Worm (Caenorhabditis elegans) whole organism, young adult: ENCODE data around the gene Y57G11C.38.

Source experiments
- B0336.3 ChIP-seq: fragments of 200-800 bp; sonication (Bioruptor generic); IDR thresholded peaks from 2 replicates; pipeline ENCODE4 v1.3.6; 2022; ENCODE audit warnings: missing genetic modification characterization, missing compliant biosample characterization
- D2030.7 ChIP-seq: fragments of 200-800 bp; sonication (Bioruptor generic); IDR thresholded peaks from 2 replicates; pipeline ENCODE4 v1.3.6; 2022; ENCODE audit warnings: missing genetic modification reagents, missing genetic modification characterization, missing compliant biosample characterization
- F22D6.2 ChIP-seq: sonication (generic microtip); optimal IDR thresholded peaks from 2 replicates; lab custom pipeline; 2016; ENCODE audit warnings: mild to moderate bottlenecking, missing genetic modification characterization, missing compliant biosample characterization
- F23B12.7 ChIP-seq: sonication (generic microtip); optimal IDR thresholded peaks from 2 replicates; lab custom pipeline; 2017; ENCODE audit warnings: missing genetic modification characterization, mild to moderate bottlenecking, missing compliant biosample characterization, antibody characterized with exemption, moderate library complexity; ENCODE audit not compliant: insufficient read depth
- F39B2.1 ChIP-seq: fragments of 200-800 bp; sonication (Bioruptor generic); IDR thresholded peaks from 2 replicates; pipeline ENCODE4 v1.3.6; 2022; ENCODE audit warnings: missing genetic modification reagents, missing genetic modification characterization, missing compliant biosample characterization
- F52B5.7 ChIP-seq: sonication (generic microtip); optimal IDR thresholded peaks from 2 replicates; lab custom pipeline; 2016; ENCODE audit warnings: mild to moderate bottlenecking, missing genetic modification characterization, missing compliant biosample characterization
- Y79H2A.3 ChIP-seq: fragments of 200-800 bp; sonication (Bioruptor generic); conservative IDR thresholded peaks from 2 replicates; pipeline ENCODE4 v1.3.6; 2022; ENCODE audit warnings: missing genetic modification reagents, missing genetic modification characterization, missing compliant biosample characterization
- ZK185.1 ChIP-seq: sonication (generic microtip); optimal IDR thresholded peaks from 2 replicates; lab custom pipeline; 2016; ENCODE audit warnings: mild to moderate bottlenecking, missing genetic modification characterization, missing compliant biosample characterization; ENCODE audit not compliant: poor library complexity, severe bottlenecking
- akir-1 ChIP-seq: fragments of 200-800 bp; sonication (Bioruptor generic); optimal IDR thresholded peaks from 2 replicates; lab custom pipeline; 2018; ENCODE audit warnings: mild to moderate bottlenecking, missing genetic modification characterization, moderate library complexity, missing compliant biosample characterization
- aptf-2 ChIP-seq: fragments of 200-800 bp; sonication (Bioruptor generic); conservative IDR thresholded peaks from 2 replicates; pipeline ENCODE4 v1.3.6; 2022; ENCODE audit warnings: missing genetic modification reagents, missing genetic modification characterization, missing compliant biosample characterization
- aptf-3 ChIP-seq: fragments of 200-800 bp; sonication (Bioruptor generic); IDR thresholded peaks from 2 replicates; pipeline ENCODE4 v1.3.6; 2022; ENCODE audit warnings: missing genetic modification characterization, missing compliant biosample characterization
- attf-6 ChIP-seq: fragments of 200-800 bp; sonication (Bioruptor generic); IDR thresholded peaks from 2 replicates; pipeline ENCODE4 v1.3.6; 2022; ENCODE audit warnings: missing genetic modification reagents, missing genetic modification characterization, missing compliant biosample characterization
- bed-1 ChIP-seq: fragments of 200-800 bp; sonication (Bioruptor generic); IDR thresholded peaks from 2 replicates; pipeline ENCODE4 v1.3.6; 2022; ENCODE audit warnings: missing genetic modification reagents, missing genetic modification characterization, missing compliant biosample characterization
- cebp-2 ChIP-seq: fragments of 200-800 bp; sonication (Bioruptor generic); IDR thresholded peaks from 2 replicates; pipeline ENCODE4 v1.3.6; 2022; ENCODE audit warnings: missing genetic modification characterization, missing compliant biosample characterization
- ceh-100 ChIP-seq: fragments of 200-800 bp; sonication (Bioruptor generic); IDR thresholded peaks from 2 replicates; pipeline ENCODE4 v1.3.6; 2022; ENCODE audit warnings: missing genetic modification reagents, missing genetic modification characterization, missing compliant biosample characterization
- ceh-27 ChIP-seq: fragments of 200-800 bp; sonication (Bioruptor generic); optimal IDR thresholded peaks from 2 replicates; lab custom pipeline; 2018; ENCODE audit warnings: mild to moderate bottlenecking, missing genetic modification characterization, moderate library complexity, missing compliant biosample characterization
- die-1 ChIP-seq: sonication (generic microtip); optimal IDR thresholded peaks from 2 replicates; lab custom pipeline; 2016; ENCODE audit warnings: missing genotype, mild to moderate bottlenecking, missing genetic modification characterization, missing compliant biosample characterization
- dox-1 ChIP-seq: fragments of 200-800 bp; sonication (Bioruptor generic); IDR thresholded peaks from 2 replicates; pipeline ENCODE4 v1.3.6; 2022; ENCODE audit warnings: missing genetic modification reagents, missing genetic modification characterization, missing compliant biosample characterization
- ekl-4 ChIP-seq: fragments of 200-800 bp; sonication (Bioruptor generic); IDR thresholded peaks from 2 replicates; pipeline ENCODE4 v1.3.6; 2022; ENCODE audit warnings: missing genetic modification reagents, missing genetic modification characterization, missing compliant biosample characterization
- gei-17 ChIP-seq: fragments of 200-800 bp; sonication (Bioruptor generic); optimal IDR thresholded peaks from 2 replicates; lab custom pipeline; 2018; ENCODE audit warnings: mild to moderate bottlenecking, missing genetic modification characterization, missing compliant biosample characterization
- hlh-26 ChIP-seq: fragments of 200-800 bp; sonication (Bioruptor generic); conservative IDR thresholded peaks from 2 replicates; pipeline ENCODE4 v1.3.6; 2022; ENCODE audit warnings: missing genetic modification reagents, missing genetic modification characterization, missing compliant biosample characterization
- let-607 ChIP-seq, 2 experiments: fragments of 200-800 bp in 1 of 2; sonication (Bioruptor generic) in 1 of 2; sonication (generic microtip) in 1 of 2; optimal IDR thresholded peaks; 2 replicates each; lab custom pipeline; 2016 to 2018; ENCODE audit warnings: mild to moderate bottlenecking in 2 of 2, missing compliant biosample characterization in 2 of 2, missing genetic modification characterization in 2 of 2, moderate library complexity in 2 of 2, missing genotype in 1 of 2
- lin-35 ChIP-seq, 3 experiments: fragments of 150-350 bp in 2 of 3; sonication (generic microtip) in 1 of 3; optimal IDR thresholded peaks; 2 replicates each; lab custom pipeline; 2014 to 2018; ENCODE audit warnings: missing biosample characterization in 3 of 3, missing genetic modification characterization in 3 of 3, missing genetic modification reagents in 3 of 3
- lir-1 ChIP-seq: fragments of 200-800 bp; sonication (Bioruptor generic); conservative IDR thresholded peaks from 2 replicates; pipeline ENCODE4 v1.3.6; 2022; ENCODE audit warnings: missing genetic modification reagents, missing genetic modification characterization, missing compliant biosample characterization
- lsl-1 ChIP-seq: fragments of 200-800 bp; sonication (Bioruptor generic); optimal IDR thresholded peaks from 2 replicates; lab custom pipeline; 2018; ENCODE audit warnings: mild to moderate bottlenecking, missing genetic modification characterization, moderate library complexity, missing compliant biosample characterization
- mcd-1 ChIP-seq: fragments of 200-800 bp; sonication (Bioruptor generic); IDR thresholded peaks from 2 replicates; pipeline ENCODE4 v1.3.6; 2022; ENCODE audit warnings: missing genetic modification reagents, missing genetic modification characterization, missing compliant biosample characterization
- nfya-1 ChIP-seq: sonication (generic microtip); optimal IDR thresholded peaks from 2 replicates; lab custom pipeline; 2017; ENCODE audit warnings: antibody characterized with exemption, missing compliant biosample characterization, missing genetic modification characterization, borderline replicate concordance; ENCODE audit not compliant: insufficient read depth
- nhr-120 ChIP-seq: fragments of 200-800 bp; sonication (Bioruptor generic); IDR thresholded peaks from 2 replicates; pipeline ENCODE4 v1.3.6; 2022; ENCODE audit warnings: missing genetic modification characterization, missing compliant biosample characterization
- nhr-27 ChIP-seq: fragments of 200-800 bp; sonication (Bioruptor generic); optimal IDR thresholded peaks from 2 replicates; lab custom pipeline; 2018; ENCODE audit warnings: mild to moderate bottlenecking, missing genetic modification characterization, moderate library complexity, missing compliant biosample characterization
- rec-8 ChIP-seq, 2 experiments: sonication (generic microtip); optimal IDR thresholded peaks; 2 replicates each; lab custom pipeline; 2016; ENCODE audit warnings: mild to moderate bottlenecking in 2 of 2, missing genetic modification characterization in 2 of 2, missing genetic modification reagents in 2 of 2, missing genotype in 2 of 2, missing biosample characterization in 1 of 2, missing compliant biosample characterization in 1 of 2, moderate library complexity in 1 of 2
- repo-1 ChIP-seq: sonication (generic microtip); optimal IDR thresholded peaks from 2 replicates; lab custom pipeline; 2017; ENCODE audit warnings: mild to moderate bottlenecking, missing genetic modification characterization, missing compliant biosample characterization
- rpc-1 ChIP-seq, 2 experiments: fragments of 150-350 bp in 1 of 2; sonication (generic microtip) in 1 of 2; optimal IDR thresholded peaks; 2 replicates each; lab custom pipeline; 2014 to 2018; ENCODE audit warnings: missing biosample characterization in 1 of 2, missing genetic modification characterization in 1 of 2, missing genetic modification reagents in 1 of 2, missing genotype in 1 of 2
- sdz-38 ChIP-seq: sonication (generic microtip); optimal IDR thresholded peaks from 2 replicates; lab custom pipeline; 2016; ENCODE audit warnings: missing genotype, missing genetic modification characterization, missing compliant biosample characterization
- snpc-1.1 ChIP-seq: sonication (generic microtip); optimal IDR thresholded peaks from 2 replicates; lab custom pipeline; 2017; ENCODE audit warnings: missing genetic modification characterization, mild to moderate bottlenecking, missing compliant biosample characterization, antibody characterized with exemption, moderate library complexity, missing genotype, missing genetic modification reagents; ENCODE audit not compliant: insufficient read depth
- snpc-1.3 ChIP-seq: sonication (generic microtip); optimal IDR thresholded peaks from 2 replicates; lab custom pipeline; 2017; ENCODE audit warnings: missing genetic modification characterization, mild to moderate bottlenecking, missing compliant biosample characterization, antibody characterized with exemption, moderate library complexity, missing genotype, missing genetic modification reagents; ENCODE audit not compliant: insufficient read depth
- somi-1 ChIP-seq: fragments of 200-800 bp; sonication (Bioruptor generic); optimal IDR thresholded peaks from 2 replicates; lab custom pipeline; 2018; ENCODE audit warnings: mild to moderate bottlenecking, missing genetic modification characterization, missing compliant biosample characterization
- tbx-9 ChIP-seq: sonication (generic microtip); optimal IDR thresholded peaks from 2 replicates; lab custom pipeline; 2016; ENCODE audit warnings: borderline replicate concordance, missing genetic modification characterization, inconsistent platforms, missing compliant biosample characterization
- tlf-1 ChIP-seq: fragments of 200-800 bp; sonication (Bioruptor generic); optimal IDR thresholded peaks from 2 replicates; lab custom pipeline; 2018; ENCODE audit warnings: mild to moderate bottlenecking, missing genetic modification characterization, missing compliant biosample characterization
- ztf-18 ChIP-seq: sonication (generic microtip); optimal IDR thresholded peaks from 2 replicates; lab custom pipeline; 2016; ENCODE audit warnings: missing genotype, mild to moderate bottlenecking, missing genetic modification characterization, missing compliant biosample characterization
- ztf-25 ChIP-seq: fragments of 200-800 bp; sonication (Bioruptor generic); IDR thresholded peaks from 2 replicates; pipeline ENCODE4 v1.3.6; 2022; ENCODE audit warnings: missing genetic modification reagents, missing genetic modification characterization, missing compliant biosample characterization
- ztf-6 ChIP-seq: fragments of 200-800 bp; sonication (Bioruptor generic); IDR thresholded peaks from 2 replicates; pipeline ENCODE4 v1.3.6; 2022; ENCODE audit warnings: missing genetic modification reagents, missing genetic modification characterization, missing compliant biosample characterization

Y57G11C.38 gene

DNA sequence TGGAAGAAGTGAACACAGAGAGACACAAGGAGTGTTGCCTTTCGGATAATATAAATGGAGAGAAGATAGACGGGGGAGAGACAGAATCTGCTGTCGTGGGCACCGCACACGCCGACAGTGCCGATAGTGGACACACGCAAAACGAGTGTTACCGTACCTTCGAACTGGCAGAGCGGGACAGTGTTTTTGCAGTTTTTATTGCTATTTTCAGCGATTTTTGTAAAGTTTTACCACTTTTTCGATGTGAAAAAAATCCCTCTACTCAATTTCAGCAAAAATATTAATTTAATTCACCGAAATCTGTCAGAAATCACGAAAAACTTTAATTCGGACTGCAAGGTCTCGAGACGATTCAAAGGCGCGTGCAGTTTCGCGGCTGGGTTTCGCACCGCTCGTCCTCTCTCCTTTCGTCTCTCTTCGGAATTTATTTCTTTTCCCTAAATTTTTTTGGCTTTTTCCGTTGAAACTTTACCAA, 37.3 kb upstream of the Y57G11C.38 start, which contains the start of gene sec-61.A (continued):
- TF ChIP-seq snpc-1.1 = no peak
- no peak for TF ChIP-seq ceh-100
- peak; percentile 72 for TF ChIP-seq mcd-1 (GFP tag; lab: Robert Waterston, UW)
- no peak for TF ChIP-seq die-1 (tag; lab: Kevin White, UChicago)
- TF ChIP-seq dox-1 = peak; percentile 92
- peak; percentile 100 for TF ChIP-seq let-607 (tag; optimal IDR thresholded peaks at IDR 0.05; lab: Kevin White, UChicago)
- TF ChIP-seq rec-8 (tag; optimal IDR thresholded peaks at IDR 0.05; lab: Kevin White, UChicago) = no peak
- TF ChIP-seq D2030.7 (GFP tag; lab: Robert Waterston, UW) = no peak; the same call in 1 of the 2 replicates
- peak; percentile 43 for TF ChIP-seq repo-1
- TF ChIP-seq lsl-1 (GFP tag; lab: Kevin White, UChicago) = peak; percentile 94
- TF ChIP-seq tlf-1 (GFP tag; lab: Kevin White, UChicago) = peak; percentile 77
- TF ChIP-seq attf-6 (GFP tag; lab: Robert Waterston, UW) = peak; percentile 89
- TF ChIP-seq rpc-1 (optimal IDR thresholded peaks at IDR 0.05; lab: Kevin White, UChicago) = no peak
- no peak for TF ChIP-seq rpc-1 (tag; optimal IDR thresholded peaks at IDR 0.05; lab: Kevin White, UChicago)
- no peak for TF ChIP-seq gei-17 (GFP tag; lab: Kevin White, UChicago)
- no peak for TF ChIP-seq F39B2.1 (GFP tag; lab: Robert Waterston, UW)
- peak; percentile 72; the same call in 1 of the 2 replicates for TF ChIP-seq ekl-4 (GFP tag; lab: Robert Waterston, UW)
- no peak for TF ChIP-seq nhr-27
- TF ChIP-seq cebp-2 (GFP tag; lab: Robert Waterston, UW) = no peak
- TF ChIP-seq F52B5.7 (tag; lab: Kevin White, UChicago) = no peak
- TF ChIP-seq lir-1 (GFP tag; lab: Robert Waterston, UW) = no peak
- peak; percentile 83 for TF ChIP-seq ztf-18 (tag; lab: Kevin White, UChicago)
- no peak for TF ChIP-seq aptf-3 (GFP tag; lab: Robert Waterston, UW)
- TF ChIP-seq tbx-9 (tag; lab: Kevin White, UChicago) = no peak
- TF ChIP-seq ceh-27 (GFP tag; lab: Kevin White, UChicago) = peak; percentile 52
- TF ChIP-seq akir-1 = no peak
- no peak for TF ChIP-seq ztf-25 (GFP tag; lab: Robert Waterston, UW)
- TF ChIP-seq B0336.3 (GFP tag; lab: Robert Waterston, UW) = 0 out of 2 replicates have a peak, but pooled peaks have one; percentile 27
- no peak for TF ChIP-seq F22D6.2 (tag; lab: Kevin White, UChicago)
- no peak for TF ChIP-seq nfya-1 (tag; lab: Kevin White, UChicago)
- TF ChIP-seq bed-1 (GFP tag; lab: Robert Waterston, UW) = no peak
- TF ChIP-seq ztf-6 (GFP tag; lab: Robert Waterston, UW) = no peak
- TF ChIP-seq F23B12.7 (tag; lab: Kevin White, UChicago) = peak; percentile 75
- TF ChIP-seq somi-1 (GFP tag; lab: Kevin White, UChicago) = no peak
- peak in 1 of 3 experiments; percentile 24 for TF ChIP-seq lin-35 (GFP tag; optimal IDR thresholded peaks at IDR 0.05; lab: Kevin White, UChicago)
- TF ChIP-seq hlh-26 (GFP tag; lab: Robert Waterston, UW) = no peak
- no peak for TF ChIP-seq aptf-2
- TF ChIP-seq Y79H2A.3 (GFP tag; lab: Robert Waterston, UW) = no peak
- no peak for TF ChIP-seq sdz-38 (tag; lab: Kevin White, UChicago)
- TF ChIP-seq snpc-1.3 (tag; lab: Kevin White, UChicago) = peak; percentile 84
- no peak for TF ChIP-seq ZK185.1 (tag; lab: Kevin White, UChicago)
- TF ChIP-seq nhr-120 (GFP tag; lab: Robert Waterston, UW) = no peak
